Fruit fly (Drosophila melanogaster) whole organism, embryonic: ENCODE measurements around the gene CG17127.
A peak's percentile ranks its signal among the peaks of the same experiment; 100 is the strongest.

Experiments
- Atf3 ChIP-seq: fragments of 200-800 bp; sonication (Bioruptor generic); optimal IDR thresholded peaks from 3 replicates; lab custom pipeline; 2016; ENCODE audit warnings: missing biosample characterization, missing genetic modification characterization
- BtbVII ChIP-seq: fragments of 200-800 bp; sonication (Bioruptor generic); optimal IDR thresholded peaks from 3 replicates; lab custom pipeline; 2017; ENCODE audit warnings: missing biosample characterization, mild to moderate bottlenecking, missing genetic modification characterization
- Bteb2 ChIP-seq: fragments of 200-800 bp; sonication (Bioruptor generic); optimal IDR thresholded peaks from 2 replicates; lab custom pipeline; 2016; ENCODE audit warnings: missing biosample characterization, missing genetic modification characterization
- CG10147 ChIP-seq: fragments of 200-800 bp; sonication (Bioruptor generic); optimal IDR thresholded peaks from 2 replicates; lab custom pipeline; 2019; ENCODE audit warnings: missing biosample characterization, mild to moderate bottlenecking, missing genetic modification characterization, moderate library complexity
- CG10274 ChIP-seq: fragments of 200-800 bp; sonication (Bioruptor generic); optimal IDR thresholded peaks from 3 replicates; lab custom pipeline; 2017; ENCODE audit warnings: missing biosample characterization, mild to moderate bottlenecking, missing genetic modification characterization
- CG10321 ChIP-seq: fragments of 200-800 bp; sonication (Bioruptor generic); IDR thresholded peaks from 2 replicates; pipeline ENCODE4 v1.3.6; 2022; ENCODE audit warnings: missing biosample characterization, missing genetic modification characterization
- CG10565 ChIP-seq: fragments of 200-800 bp; sonication (Bioruptor generic); optimal IDR thresholded peaks from 3 replicates; lab custom pipeline; 2016; ENCODE audit warnings: missing biosample characterization, mild to moderate bottlenecking, missing genetic modification characterization
- CG10654 ChIP-seq: fragments of 200-800 bp; sonication (Bioruptor generic); optimal IDR thresholded peaks from 2 replicates; lab custom pipeline; 2016; ENCODE audit warnings: missing biosample characterization, missing genetic modification characterization
- CG11456 ChIP-seq: fragments of 200-800 bp; sonication (Bioruptor generic); IDR thresholded peaks from 3 replicates; pipeline ENCODE4 v1.3.6; 2022; ENCODE audit warnings: missing biosample characterization, missing genetic modification characterization
- CG12104 ChIP-seq: fragments of 200-800 bp; sonication (Bioruptor generic); optimal IDR thresholded peaks from 3 replicates; lab custom pipeline; 2016; ENCODE audit warnings: missing biosample characterization, missing genetic modification characterization
- CG13287 ChIP-seq: fragments of 200-800 bp; sonication (Bioruptor generic); IDR thresholded peaks from 2 replicates; pipeline ENCODE4 v1.3.6; 2022; ENCODE audit warnings: missing biosample characterization, missing genetic modification characterization; ENCODE audit not compliant: partially characterized antibody
- CG1603 ChIP-seq: fragments of 200-800 bp; sonication (Bioruptor generic); optimal IDR thresholded peaks from 2 replicates; lab custom pipeline; 2019; ENCODE audit warnings: missing biosample characterization, mild to moderate bottlenecking, missing genetic modification characterization, moderate library complexity
- CG17359 ChIP-seq: fragments of 200-800 bp; sonication (Bioruptor generic); optimal IDR thresholded peaks from 3 replicates; lab custom pipeline; 2018; ENCODE audit warnings: missing biosample characterization, mild to moderate bottlenecking, missing genetic modification characterization, moderate library complexity
- CG4328 ChIP-seq: fragments of 200-800 bp; sonication (Bioruptor generic); optimal IDR thresholded peaks from 3 replicates; lab custom pipeline; 2017; ENCODE audit warnings: missing biosample characterization, missing genetic modification reagents, missing genetic modification characterization
- CG7745 ChIP-seq: fragments of 200-800 bp; sonication (Bioruptor generic); optimal IDR thresholded peaks from 2 replicates; lab custom pipeline; 2018; ENCODE audit warnings: missing biosample characterization, mild to moderate bottlenecking, missing genetic modification characterization, moderate library complexity
- CG8281 ChIP-seq: fragments of 200-800 bp; sonication (Bioruptor generic); optimal IDR thresholded peaks from 2 replicates; lab custom pipeline; 2018; ENCODE audit warnings: missing biosample characterization, mild to moderate bottlenecking, missing genetic modification characterization, moderate library complexity
- D ChIP-seq, 2 experiments: fragments of 200-800 bp in 1 of 2; fragments of >200 bp in 1 of 2; sonication (Bioruptor generic) in 1 of 2; optimal IDR thresholded peaks; 2 replicates in 1 of 2; 3 replicates in 1 of 2; lab custom pipeline; 2017; ENCODE audit warnings: mild to moderate bottlenecking in 1 of 2, missing biosample characterization in 1 of 2, missing genetic modification characterization in 1 of 2, missing genetic modification reagents in 1 of 2
- Dad ChIP-seq: fragments of 200-800 bp; sonication (Bioruptor generic); optimal IDR thresholded peaks from 3 replicates; lab custom pipeline; 2016; ENCODE audit warnings: missing biosample characterization, missing genetic modification characterization
- Deaf1 ChIP-seq: fragments of 200-800 bp; optimal IDR thresholded peaks from 3 replicates; lab custom pipeline; 2019; ENCODE audit warnings: missing biosample characterization, mild to moderate bottlenecking, missing genetic modification characterization, moderate library complexity
- Dll ChIP-seq: fragments of 200-800 bp; sonication (Bioruptor generic); IDR thresholded peaks from 4 replicates; pipeline ENCODE4 v1.3.6; 2022; ENCODE audit warnings: missing biosample characterization, missing genetic modification characterization; ENCODE audit not compliant: partially characterized antibody
- Doc2 ChIP-seq: fragments of 200-800 bp; sonication (Bioruptor generic); IDR thresholded peaks from 2 replicates; pipeline ENCODE4 v1.3.6; 2022; ENCODE audit warnings: missing biosample characterization, missing genetic modification characterization
- Dref ChIP-seq: fragments of 200-800 bp; sonication (Bioruptor generic); IDR thresholded peaks from 2 replicates; pipeline ENCODE4 v1.3.6; 2022; ENCODE audit warnings: missing biosample characterization, missing genetic modification characterization
- E2f2 ChIP-seq: fragments of 200-800 bp; sonication (Bioruptor generic); IDR thresholded peaks from 2 replicates; pipeline ENCODE4 v1.3.6; 2022; ENCODE audit warnings: missing biosample characterization, missing genetic modification characterization
- Gsc ChIP-seq: fragments of 200-800 bp; sonication (Bioruptor generic); IDR thresholded peaks from 2 replicates; pipeline ENCODE4 v1.3.6; 2022; ENCODE audit warnings: missing biosample characterization, missing genetic modification characterization
- Gug ChIP-seq: fragments of 200-800 bp; sonication (Bioruptor generic); IDR thresholded peaks from 4 replicates; pipeline ENCODE4 v1.3.6; 2022; ENCODE audit warnings: missing biosample characterization, missing genetic modification characterization
- HLH4C ChIP-seq: fragments of 200-800 bp; sonication (Bioruptor generic); IDR thresholded peaks from 3 replicates; pipeline ENCODE4 v1.3.6; 2022; ENCODE audit warnings: missing biosample characterization, missing genetic modification characterization; ENCODE audit not compliant: partially characterized antibody
- Hmr ChIP-seq: fragments of 200-800 bp; sonication (Bioruptor generic); optimal IDR thresholded peaks from 3 replicates; lab custom pipeline; 2017; ENCODE audit warnings: mild to moderate bottlenecking, missing biosample characterization, missing genetic modification reagents, missing genetic modification characterization
- Lhr ChIP-seq: fragments of 200-800 bp; sonication (Bioruptor generic); optimal IDR thresholded peaks from 3 replicates; lab custom pipeline; 2017; ENCODE audit warnings: mild to moderate bottlenecking, missing biosample characterization, missing genetic modification reagents, missing genetic modification characterization
- MTF-1 ChIP-seq: fragments of 200-800 bp; sonication (Bioruptor generic); optimal IDR thresholded peaks from 2 replicates; lab custom pipeline; 2018; ENCODE audit warnings: missing biosample characterization, mild to moderate bottlenecking, missing genetic modification characterization, borderline replicate concordance
- NC2α ChIP-seq: fragments of 200-800 bp; sonication (Bioruptor generic); optimal IDR thresholded peaks from 2 replicates; lab custom pipeline; 2016; ENCODE audit warnings: missing biosample characterization, missing genetic modification characterization
- NFAT ChIP-seq: fragments of 200-800 bp; sonication (Bioruptor generic); IDR thresholded peaks from 2 replicates; pipeline ENCODE4 v1.3.6; 2022; ENCODE audit warnings: missing biosample characterization, missing genetic modification characterization
- abd-A ChIP-seq: fragments of 200-800 bp; sonication (Bioruptor generic); optimal IDR thresholded peaks from 3 replicates; lab custom pipeline; 2019; ENCODE audit warnings: missing biosample characterization, mild to moderate bottlenecking, missing genetic modification characterization, moderate library complexity
- bab2 ChIP-seq: fragments of 200-800 bp; sonication (Bioruptor generic); optimal IDR thresholded peaks from 2 replicates; lab custom pipeline; 2016; ENCODE audit warnings: missing biosample characterization, missing genetic modification characterization
- crp ChIP-seq, 2 experiments: fragments of 200-800 bp; sonication (Bioruptor generic); optimal IDR thresholded peaks; 2 replicates in 1 of 2; 3 replicates in 1 of 2; lab custom pipeline; 2017; ENCODE audit warnings: missing biosample characterization in 2 of 2, missing genetic modification characterization in 2 of 2, mild to moderate bottlenecking in 1 of 2, moderate library complexity in 1 of 2
- da ChIP-seq: fragments of 200-800 bp; sonication (Bioruptor generic); optimal IDR thresholded peaks from 2 replicates; lab custom pipeline; 2016; ENCODE audit warnings: missing biosample characterization, missing genetic modification characterization
- exex ChIP-seq: fragments of 200-800 bp; sonication (Bioruptor generic); optimal IDR thresholded peaks from 4 replicates; lab custom pipeline; 2018; ENCODE audit warnings: missing biosample characterization, mild to moderate bottlenecking, missing genetic modification characterization, moderate library complexity
- ind ChIP-seq: fragments of 200-800 bp; sonication (Bioruptor generic); optimal IDR thresholded peaks from 3 replicates; lab custom pipeline; 2016; ENCODE audit warnings: missing biosample characterization, missing genetic modification characterization
- knrl ChIP-seq: fragments of 200-800 bp; sonication (Bioruptor generic); IDR thresholded peaks from 3 replicates; pipeline ENCODE4 v1.3.6; 2022; ENCODE audit warnings: missing biosample characterization, missing genetic modification characterization; ENCODE audit not compliant: partially characterized antibody
- lab ChIP-seq: fragments of 200-800 bp; sonication (Bioruptor generic); optimal IDR thresholded peaks from 3 replicates; lab custom pipeline; 2017; ENCODE audit warnings: missing biosample characterization, missing genetic modification characterization, mild to moderate bottlenecking, moderate library complexity, missing genetic modification reagents
- p53 ChIP-seq: fragments of 200-800 bp; sonication (Bioruptor generic); optimal IDR thresholded peaks from 2 replicates; lab custom pipeline; 2016; ENCODE audit warnings: missing biosample characterization, missing genetic modification characterization
- phol ChIP-seq: fragments of 200-800 bp; sonication (Bioruptor generic); optimal IDR thresholded peaks from 3 replicates; lab custom pipeline; 2018; ENCODE audit warnings: missing biosample characterization, mild to moderate bottlenecking, missing genetic modification characterization, moderate library complexity
- rib ChIP-seq: fragments of 200-800 bp; sonication (Bioruptor generic); IDR thresholded peaks from 2 replicates; pipeline ENCODE4 v1.3.6; 2022; ENCODE audit warnings: missing biosample characterization, missing genetic modification characterization
- row ChIP-seq: fragments of 200-800 bp; sonication (Bioruptor generic); IDR thresholded peaks from 3 replicates; pipeline ENCODE4 v1.3.6; 2022; ENCODE audit warnings: missing biosample characterization, missing genetic modification characterization
- salm ChIP-seq: fragments of 200-800 bp; sonication (Bioruptor generic); optimal IDR thresholded peaks from 2 replicates; lab custom pipeline; 2018; ENCODE audit warnings: missing biosample characterization, mild to moderate bottlenecking, missing genetic modification characterization
- scrt ChIP-seq: fragments of 200-800 bp; sonication (Bioruptor generic); optimal IDR thresholded peaks from 2 replicates; lab custom pipeline; 2018; ENCODE audit warnings: missing biosample characterization, mild to moderate bottlenecking, missing genetic modification characterization, moderate library complexity
- tgo ChIP-seq: fragments of 200-800 bp; sonication (Bioruptor generic); IDR thresholded peaks from 3 replicates; pipeline ENCODE4 v1.3.6; 2022; ENCODE audit warnings: missing biosample characterization, missing genetic modification characterization
- tna ChIP-seq: fragments of 200-800 bp; sonication (Bioruptor generic); IDR thresholded peaks from 2 replicates; pipeline ENCODE4 v1.3.6; 2022; ENCODE audit warnings: missing biosample characterization, missing genetic modification characterization; ENCODE audit not compliant: partially characterized antibody
- toy ChIP-seq: fragments of 200-800 bp; sonication (Bioruptor generic); IDR thresholded peaks from 2 replicates; pipeline ENCODE4 v1.3.6; 2022; ENCODE audit warnings: missing biosample characterization, missing genetic modification characterization
- ttk ChIP-seq: fragments of 200-800 bp; sonication (Bioruptor generic); IDR thresholded peaks from 2 replicates; pipeline ENCODE4 v2.1.2; 2022; ENCODE audit warnings: missing biosample characterization, missing genetic modification characterization
- zfh2 ChIP-seq: fragments of 200-800 bp; sonication (Bioruptor generic); optimal IDR thresholded peaks from 2 replicates; lab custom pipeline; 2016; ENCODE audit warnings: missing biosample characterization, missing genetic modification characterization

CG17127 gene

dm6 chr2L:10732343-10732808, 38.3 kb upstream of the CG17127 start, which contains the start of the genes EMC3 and Dpy-30L1 (continued):
- TF ChIP-seq toy (no peak), CG12104 (GFP tag; lab: Kevin White, UChicago) (no peak), E2f2 (GFP tag; lab: Robert Waterston, UW) (peak; percentile 54; the same call in 1 of the 2 replicates), Dref (peak; percentile 74), p53 (GFP tag; lab: Kevin White, UChicago) (no peak), zfh2 (GFP tag; lab: Kevin White, UChicago) (peak; percentile 33), phol (peak; percentile 68), MTF-1 (GFP tag; lab: Kevin White, UChicago) (no peak), HLH4C (GFP tag; lab: Robert Waterston, UW) (peak; percentile 86), CG4328 (peak; percentile 1), exex (tag; lab: Kevin White, UChicago) (no peak), NFAT (GFP tag; lab: Robert Waterston, UW) (0 out of 2 replicates have a peak, but pooled peaks have one; percentile 17), CG10321 (GFP tag; lab: Robert Waterston, UW) (no peak), salm (no peak), Gsc (GFP tag; lab: Robert Waterston, UW) (no peak), tgo (GFP tag; lab: Robert Waterston, UW) (peak; percentile 31; the same call in 1 of the 3 replicates), CG11456 (GFP tag; lab: Robert Waterston, UW) (no peak), BtbVII (no peak), Gug (GFP tag; lab: Robert Waterston, UW) (no peak), CG8281 (no peak), knrl (peak; percentile 86), CG10654 (GFP tag; lab: Kevin White, UChicago) (peak; percentile 37), rib (GFP tag; lab: Robert Waterston, UW) (no peak), Dad (peak; percentile 32), D (optimal IDR thresholded peaks at IDR 0.05; lab: Kevin White, UChicago) (no peak), D (GFP tag; optimal IDR thresholded peaks at IDR 0.05; lab: Kevin White, UChicago) (no peak), lab (GFP tag; lab: Kevin White, UChicago) (no peak), CG13287 (peak; percentile 92), CG10274 (GFP tag; lab: Kevin White, UChicago) (no peak), Bteb2 (GFP tag; lab: Kevin White, UChicago) (peak; percentile 39), CG1603 (tag; lab: Kevin White, UChicago) (peak; percentile 80), Dll (GFP tag; lab: Robert Waterston, UW) (peak; percentile 94), crp (GFP tag; optimal IDR thresholded peaks at IDR 0.05; lab: Kevin White, UChicago) (peak in 1 of 2 experiments; percentile 30), ind (GFP tag; lab: Kevin White, UChicago) (peak; percentile 49), Deaf1 (tag; lab: Kevin White, UChicago) (no peak), ttk (GFP tag; lab: Robert Waterston, UW) (no peak), row (GFP tag; lab: Robert Waterston, UW) (peak; percentile 90), abd-A (no peak), bab2 (GFP tag; lab: Kevin White, UChicago) (peak; percentile 40), Doc2 (GFP tag; lab: Robert Waterston, UW) (no peak), Atf3 (no peak), CG17359 (tag; lab: Kevin White, UChicago) (peak; percentile 59), Hmr (no peak), NC2α (GFP tag; lab: Kevin White, UChicago) (no peak), scrt (GFP tag; lab: Kevin White, UChicago) (no peak), tna (GFP tag; lab: Robert Waterston, UW) (peak; percentile 70), da (GFP tag; lab: Kevin White, UChicago) (peak; percentile 12), CG10565 (GFP tag; lab: Kevin White, UChicago) (no peak), Lhr (GFP tag; lab: Kevin White, UChicago) (peak; percentile 11), CG7745 (no peak), CG10147 (GFP tag; lab: Kevin White, UChicago) (no peak)
